Fruit fly (Drosophila melanogaster) whole organism, adult: ENCODE results near the gene CG6891.
A peak's percentile ranks its signal among the peaks of the same experiment; 100 is the strongest.

Experiments used
- CG12768 ChIP-seq: fragments of 200-800 bp; sonication (Bioruptor generic); optimal IDR thresholded peaks from 2 replicates; lab custom pipeline; 2017; ENCODE audit warnings: missing biosample characterization, missing genetic modification characterization, mild to moderate bottlenecking, moderate library complexity, missing genetic modification reagents
- CG14711 ChIP-seq: fragments of 200-800 bp; sonication (Bioruptor generic); optimal IDR thresholded peaks from 2 replicates; lab custom pipeline; 2018; ENCODE audit warnings: missing biosample characterization, mild to moderate bottlenecking, missing genetic modification characterization, moderate library complexity
- CG1620 ChIP-seq: fragments of 200-800 bp; sonication (Bioruptor generic); optimal IDR thresholded peaks from 2 replicates; lab custom pipeline; 2016; ENCODE audit warnings: missing biosample characterization, missing genetic modification characterization
- CG33017 ChIP-seq: fragments of 200-800 bp; sonication (Bioruptor generic); optimal IDR thresholded peaks from 2 replicates; lab custom pipeline; 2018; ENCODE audit warnings: missing biosample characterization, mild to moderate bottlenecking, missing genetic modification characterization, moderate library complexity
- CG5204 ChIP-seq: fragments of 200-800 bp; sonication (Bioruptor generic); optimal IDR thresholded peaks from 2 replicates; lab custom pipeline; 2016; ENCODE audit warnings: missing biosample characterization, missing genetic modification characterization
- CG7045 ChIP-seq: fragments of 200-800 bp; sonication (Bioruptor generic); optimal IDR thresholded peaks from 2 replicates; lab custom pipeline; 2017; ENCODE audit warnings: missing biosample characterization, mild to moderate bottlenecking, missing genetic modification characterization
- CG7101 ChIP-seq: fragments of 200-800 bp; sonication (Bioruptor generic); optimal IDR thresholded peaks from 2 replicates; lab custom pipeline; 2018; ENCODE audit warnings: missing biosample characterization, mild to moderate bottlenecking, missing genetic modification characterization, moderate library complexity
- Clk ChIP-seq: fragments of 200-800 bp; sonication (Bioruptor generic); optimal IDR thresholded peaks from 2 replicates; lab custom pipeline; 2017; ENCODE audit warnings: missing biosample characterization, missing genetic modification characterization
- Crg-1 ChIP-seq: fragments of 200-800 bp; sonication (Bioruptor generic); optimal IDR thresholded peaks from 2 replicates; lab custom pipeline; 2016; ENCODE audit warnings: missing biosample characterization, missing genetic modification characterization
- Hr96 ChIP-seq: fragments of 200-800 bp; sonication (Bioruptor generic); optimal IDR thresholded peaks from 2 replicates; lab custom pipeline; 2016; ENCODE audit warnings: missing biosample characterization, missing genetic modification characterization
- Mnt ChIP-seq: fragments of 200-800 bp; sonication (Bioruptor generic); optimal IDR thresholded peaks from 2 replicates; lab custom pipeline; 2016; ENCODE audit warnings: missing biosample characterization, mild to moderate bottlenecking, missing genetic modification characterization
- bab1 ChIP-seq: fragments of 200-800 bp; sonication (Bioruptor generic); optimal IDR thresholded peaks from 3 replicates; lab custom pipeline; 2019; ENCODE audit warnings: missing biosample characterization, mild to moderate bottlenecking, missing genetic modification characterization, moderate library complexity
- cic ChIP-seq: fragments of 200-800 bp; sonication (Bioruptor generic); optimal IDR thresholded peaks from 2 replicates; lab custom pipeline; 2017; ENCODE audit warnings: missing biosample characterization, mild to moderate bottlenecking, missing genetic modification characterization, moderate library complexity
- cnc ChIP-seq, 2 experiments: fragments of >200 bp; optimal IDR thresholded peaks; 2 replicates each; lab custom pipeline; 2017
- kay ChIP-seq: fragments of 200-800 bp; sonication (Bioruptor generic); peaks from one replicate; lab custom pipeline; 2016; ENCODE audit warnings: missing biosample characterization, missing genetic modification characterization, borderline replicate concordance
- ovo ChIP-seq: fragments of 200-800 bp; sonication (Bioruptor generic); optimal IDR thresholded peaks from 2 replicates; lab custom pipeline; 2016; ENCODE audit warnings: missing biosample characterization, missing genetic modification characterization
- pad ChIP-seq: fragments of 200-800 bp; sonication (Bioruptor generic); optimal IDR thresholded peaks from 3 replicates; lab custom pipeline; 2017; ENCODE audit warnings: missing biosample characterization, missing genetic modification characterization, mild to moderate bottlenecking, moderate library complexity, missing genetic modification reagents
- tj ChIP-seq: fragments of 200-800 bp; sonication (Bioruptor generic); optimal IDR thresholded peaks from 3 replicates; lab custom pipeline; 2017; ENCODE audit warnings: missing biosample characterization, mild to moderate bottlenecking, missing genetic modification characterization, moderate library complexity
- toe ChIP-seq: fragments of 200-800 bp; sonication (Bioruptor generic); optimal IDR thresholded peaks from 2 replicates; lab custom pipeline; 2016; ENCODE audit warnings: missing biosample characterization, missing genetic modification characterization

Gene CG6891

dm6 chrX:18801293-18801692, 26.3 kb downstream of the CG6891 start:
- TF ChIP-seq Crg-1 (GFP tag; lab: Kevin White, UChicago) (no peak), CG12768 (no peak), cic (GFP tag; lab: Kevin White, UChicago) (no peak), cnc (optimal IDR thresholded peaks at IDR 0.05; lab: Kevin White, UChicago) (no peak), Clk (GFP tag; lab: Kevin White, UChicago) (no peak), toe (GFP tag; lab: Kevin White, UChicago) (no peak), ovo (no peak), kay (no peak), CG5204 (GFP tag; lab: Kevin White, UChicago) (no peak)

- no peak for TF ChIP-seq Hr96 (GFP tag; lab: Kevin White, UChicago)
- no peak for TF ChIP-seq ovo
- TF ChIP-seq Mnt (GFP tag; lab: Kevin White, UChicago) = no peak
- TF ChIP-seq CG7045 (GFP tag; lab: Kevin White, UChicago) = no peak
- no peak for TF ChIP-seq CG12768
- no peak for TF ChIP-seq Crg-1 (GFP tag; lab: Kevin White, UChicago)
Measured at dm6 chrX:18805036-18805435, 30.0 kb downstream of the CG6891 start.

- TF ChIP-seq cic (GFP tag; lab: Kevin White, UChicago) = no peak
- TF ChIP-seq bab1 (GFP tag; lab: Kevin White, UChicago) = no peak
- no peak for TF ChIP-seq CG7101 (tag; lab: Kevin White, UChicago)
- TF ChIP-seq CG12768 = no peak
- no peak for TF ChIP-seq CG1620 (GFP tag; lab: Kevin White, UChicago)
- no peak for TF ChIP-seq toe (GFP tag; lab: Kevin White, UChicago)
- no peak for TF ChIP-seq Mnt (GFP tag; lab: Kevin White, UChicago)
Measured at dm6 chrX:18806365-18806764, 31.3 kb downstream of the CG6891 start, which contains the start of gene CG7058. Gene CG7058, plus strand, starts transcription at chrX:18806694.

dm6 chrX:18812111-18812510, 37.1 kb downstream of the CG6891 start:
- TF ChIP-seq toe (GFP tag; lab: Kevin White, UChicago) (no peak), Crg-1 (GFP tag; lab: Kevin White, UChicago) (no peak), CG7045 (GFP tag; lab: Kevin White, UChicago) (no peak), CG5204 (GFP tag; lab: Kevin White, UChicago) (no peak), CG14711 (tag; lab: Kevin White, UChicago) (no peak)

dm6 chrX:18813049-18813448, 38.0 kb downstream of the CG6891 start, which contains the start of gene CG42450:
Gene CG42450, plus strand, starts transcription at chrX:18813297.
- TF ChIP-seq CG14711 (tag; lab: Kevin White, UChicago) = no peak
- TF ChIP-seq Hr96 (GFP tag; lab: Kevin White, UChicago) = no peak
- no peak for TF ChIP-seq Mnt (GFP tag; lab: Kevin White, UChicago)
- no peak for TF ChIP-seq CG7045 (GFP tag; lab: Kevin White, UChicago)
- no peak for TF ChIP-seq CG1620 (GFP tag; lab: Kevin White, UChicago)
- no peak for TF ChIP-seq bab1 (GFP tag; lab: Kevin White, UChicago)
- TF ChIP-seq CG12768 = no peak
- no peak for TF ChIP-seq CG5204 (GFP tag; lab: Kevin White, UChicago)

dm6 chrX:18814373-18814772, 39.3 kb downstream of the CG6891 start:
- no peak for TF ChIP-seq cic (GFP tag; lab: Kevin White, UChicago)
- peak; percentile 51 for TF ChIP-seq pad
- TF ChIP-seq CG7045 (GFP tag; lab: Kevin White, UChicago) = no peak

- no peak for TF ChIP-seq Crg-1 (GFP tag; lab: Kevin White, UChicago)
- no peak for TF ChIP-seq Clk (GFP tag; lab: Kevin White, UChicago)
- no peak for TF ChIP-seq CG14711 (tag; lab: Kevin White, UChicago)
- no peak for TF ChIP-seq CG7045 (GFP tag; lab: Kevin White, UChicago)
- no peak for TF ChIP-seq CG1620 (GFP tag; lab: Kevin White, UChicago)
- TF ChIP-seq toe (GFP tag; lab: Kevin White, UChicago) = no peak
- TF ChIP-seq CG12768 = no peak
- no peak for TF ChIP-seq CG33017 (tag; lab: Kevin White, UChicago)
- no peak for TF ChIP-seq cic (GFP tag; lab: Kevin White, UChicago)
- TF ChIP-seq CG5204 (GFP tag; lab: Kevin White, UChicago) = no peak
- TF ChIP-seq pad = no peak
- no peak for TF ChIP-seq kay
- TF ChIP-seq Mnt (GFP tag; lab: Kevin White, UChicago) = no peak
- TF ChIP-seq tj (GFP tag; lab: Kevin White, UChicago) = no peak
- TF ChIP-seq bab1 (GFP tag; lab: Kevin White, UChicago) = no peak
- no peak for TF ChIP-seq CG7101 (tag; lab: Kevin White, UChicago)
Measured at dm6 chrX:18814944-18815343, 39.9 kb downstream of the CG6891 start.

- peak; percentile 27 for TF ChIP-seq bab1 (GFP tag; lab: Kevin White, UChicago)
- no peak for TF ChIP-seq CG12768
Measured at dm6 chrX:18830396-18830795, 55.4 kb downstream of the CG6891 start, which contains the start of gene CG7101. Gene CG7101, plus strand, starts transcription at chrX:18830591.
